Fruit fly (Drosophila melanogaster): ENCODE results near the gene Coprox.

Gene Coprox

DNA sequence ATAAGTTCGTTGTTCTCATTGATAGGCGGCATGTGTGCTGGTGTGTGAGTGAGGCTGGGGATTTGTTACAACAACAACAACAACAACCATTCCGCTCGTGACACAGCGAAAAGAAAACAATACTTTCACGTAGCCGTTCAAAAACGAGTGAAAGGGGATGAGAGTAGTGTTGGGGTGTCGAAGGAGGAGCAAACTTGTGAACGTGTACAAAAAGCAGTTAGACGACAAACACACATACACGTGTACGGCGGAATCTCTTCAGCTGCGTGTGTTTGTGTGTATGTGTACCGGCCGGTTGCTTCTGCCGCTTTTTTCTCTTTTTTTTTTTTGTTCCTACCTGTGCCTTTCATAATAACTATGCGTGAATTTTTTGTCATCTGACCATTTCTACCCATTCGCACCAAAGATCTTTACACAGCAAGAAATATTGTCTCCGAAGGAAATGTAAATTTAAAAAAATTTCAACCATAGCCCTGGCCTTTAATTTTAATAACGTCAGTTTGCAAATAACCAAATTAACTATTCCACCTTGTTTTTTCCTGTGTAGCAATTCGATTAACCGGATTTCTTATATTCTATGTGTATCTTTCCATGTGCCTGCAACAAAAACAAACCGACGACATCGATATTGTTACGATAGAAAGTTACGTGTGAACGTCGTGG, 42.0 kb upstream of the Coprox start (continued):
- TF ChIP-seq Nf-YA (GFP tag; IDR thresholded peaks at IDR 0.05) (0 out of 2 replicates have a peak, but pooled peaks have one; percentile 29), chn (GFP tag; optimal IDR thresholded peaks at IDR 0.05) (peak; percentile 42), lmd (GFP tag; IDR thresholded peaks at IDR 0.05) (no peak), CG9215 (GFP tag; IDR thresholded peaks at IDR 0.05) (no peak), nerfin-2 (GFP tag; IDR thresholded peaks at IDR 0.05; ENCODE audit: partially characterized antibody) (no peak), CG6765 (GFP tag; optimal IDR thresholded peaks at IDR 0.05) (no peak), corto (GFP tag; optimal IDR thresholded peaks at IDR 0.05) (peak; percentile 38), CG10431 (GFP tag; optimal IDR thresholded peaks at IDR 0.05) (peak; percentile 41), CG15479 (GFP tag; optimal IDR thresholded peaks at IDR 0.05) (no peak), CG34376 (GFP tag; optimal IDR thresholded peaks at IDR 0.05) (no peak), Xrp1 (GFP tag; IDR thresholded peaks at IDR 0.05) (peak; percentile 90), bowl (GFP tag; IDR thresholded peaks at IDR 0.05) (peak; percentile 43; the same call in 1 of the 2 replicates), ase (GFP tag; IDR thresholded peaks at IDR 0.05) (no peak; the same call in none of the 3 replicates), Doc2 (GFP tag; IDR thresholded peaks at IDR 0.05) (no peak), klu (GFP tag; IDR thresholded peaks at IDR 0.05) (no peak), lola (GFP tag; optimal IDR thresholded peaks at IDR 0.05) (peak in 1 of 3 experiments; percentile 66), CG6254 (GFP tag; optimal IDR thresholded peaks at IDR 0.05) (peak; percentile 69), CG5245 (GFP tag; optimal IDR thresholded peaks at IDR 0.05) (peak; percentile 55), mam (GFP tag; optimal IDR thresholded peaks at IDR 0.05) (peak; percentile 76), sqz (GFP tag; optimal IDR thresholded peaks at IDR 0.05) (peak; percentile 81), caup (GFP tag; optimal IDR thresholded peaks at IDR 0.05; ENCODE audit: severe bottlenecking) (peak; percentile 60), CG3838 (GFP tag; optimal IDR thresholded peaks at IDR 0.05) (no peak), Dref (GFP tag; IDR thresholded peaks at IDR 0.05) (no peak), h (optimal IDR thresholded peaks at IDR 0.05) (no peak), CG6854 (GFP tag; optimal IDR thresholded peaks at IDR 0.05) (no peak), dimm (GFP tag; IDR thresholded peaks at IDR 0.05) (no peak; the same call in 1 of the 2 replicates), CHES-1-like (GFP tag; optimal IDR thresholded peaks at IDR 0.05) (peak; percentile 51), tgo (GFP tag; IDR thresholded peaks at IDR 0.05) (no peak; the same call in 1 of the 3 replicates), ERR (GFP tag; optimal IDR thresholded peaks at IDR 0.05) (no peak), CG10267 (tag; optimal IDR thresholded peaks at IDR 0.05) (peak; percentile 69), esg (GFP tag; conservative IDR thresholded peaks at IDR 0.05) (no peak), az2 (GFP tag; optimal IDR thresholded peaks at IDR 0.05) (peak; percentile 75), CG17361 (GFP tag; IDR thresholded peaks at IDR 0.05) (0 out of 3 replicates have a peak, but pooled peaks have one; percentile 58), fd102C (GFP tag; optimal IDR thresholded peaks at IDR 0.05) (no peak), zen (tag; optimal IDR thresholded peaks at IDR 0.05) (peak; percentile 70), D19B (GFP tag; optimal IDR thresholded peaks at IDR 0.05) (peak; percentile 16), Mes4 (GFP tag; optimal IDR thresholded peaks at IDR 0.05) (peak; percentile 66)

DNA sequence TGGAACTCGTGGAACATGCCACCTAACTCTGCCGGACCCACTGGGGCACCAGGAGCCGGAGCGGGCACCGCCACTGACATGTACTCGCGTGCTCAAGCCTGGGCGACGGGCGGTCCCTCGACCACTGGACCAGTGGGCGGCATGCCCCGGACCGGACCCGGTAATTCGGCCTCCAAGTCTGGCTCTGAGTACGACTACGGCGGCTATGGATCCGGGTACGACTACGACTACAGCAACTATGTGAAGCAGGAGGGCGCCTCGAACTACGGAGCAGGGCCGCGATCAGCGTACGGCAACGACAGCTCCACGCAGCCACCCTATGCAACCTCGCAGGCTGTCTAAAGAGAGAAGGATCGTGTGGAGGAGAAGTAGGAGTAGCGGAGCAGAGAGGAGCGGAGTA, 39.1 kb upstream of the Coprox start:
- TF ChIP-seq Ets65A (GFP tag) (peak; percentile 80), knrl (GFP tag; IDR thresholded peaks at IDR 0.05; ENCODE audit: partially characterized antibody) (peak; percentile 32; the same call in 1 of the 3 replicates), Adf1 (GFP tag; IDR thresholded peaks at IDR 0.05) (no peak), sens (GFP tag) (peak; percentile 27), scrt (GFP tag; optimal IDR thresholded peaks at IDR 0.05) (no peak), Med (GFP tag) (peak; percentile 75), CG6689 (GFP tag; IDR thresholded peaks at IDR 0.05) (no peak)
